Fruit fly (Drosophila melanogaster) whole organism: ENCODE results near the gene inaF-B.

Experiments
- CG8478 ChIP-seq: fragments of >200 bp; optimal IDR thresholded peaks from 2 replicates; lab custom pipeline; 2018; ENCODE audit warnings: inconsistent platforms
- Dll ChIP-seq: fragments of >200 bp; optimal IDR thresholded peaks from 2 replicates; lab custom pipeline; 2017
- EcR ChIP-seq, 2 experiments: fragments of >200 bp; optimal IDR thresholded peaks; 2 replicates each; lab custom pipeline; 2017; ENCODE audit warnings: missing biosample characterization in 2 of 2, missing genetic modification characterization in 2 of 2, missing genetic modification reagents in 2 of 2
- pan ChIP-seq: fragments of >200 bp; optimal IDR thresholded peaks from 2 replicates; lab custom pipeline; 2017
- psq ChIP-seq: fragments of >200 bp; optimal IDR thresholded peaks from 2 replicates; lab custom pipeline; 2017
- usp ChIP-seq: fragments of >200 bp; optimal IDR thresholded peaks from 2 replicates; lab custom pipeline; 2017; ENCODE audit warnings: missing biosample characterization, missing genetic modification characterization, mixed read lengths

inaF-B gene

dm6 chrX:11720138-11720537, 12.4 kb downstream of the inaF-B start, which contains the start of gene Tango10:
Gene Tango10, plus strand, starts transcription at chrX:11720245.
- TF ChIP-seq psq (lab: Kevin White, UChicago) (no peak), CG8478 (lab: Kevin White, UChicago) (no peak), Dll (lab: Kevin White, UChicago) (no peak), EcR (GFP tag; optimal IDR thresholded peaks at IDR 0.05; lab: Kevin White, UChicago) (no peak), usp (GFP tag; lab: Kevin White, UChicago) (no peak), pan (lab: Kevin White, UChicago) (no peak)

- TF ChIP-seq EcR (GFP tag; optimal IDR thresholded peaks at IDR 0.05; lab: Kevin White, UChicago) (no peak), usp (GFP tag; lab: Kevin White, UChicago) (no peak), CG8478 (lab: Kevin White, UChicago) (no peak), pan (lab: Kevin White, UChicago) (no peak), Dll (lab: Kevin White, UChicago) (no peak), psq (lab: Kevin White, UChicago) (no peak)
Observed at dm6 chrX:11717892-11718291, 14.7 kb downstream of the inaF-B start.

- TF ChIP-seq Dll (lab: Kevin White, UChicago) (no peak), EcR (GFP tag; optimal IDR thresholded peaks at IDR 0.05; lab: Kevin White, UChicago) (no peak), usp (GFP tag; lab: Kevin White, UChicago) (no peak), pan (lab: Kevin White, UChicago) (no peak), CG8478 (lab: Kevin White, UChicago) (no peak), psq (lab: Kevin White, UChicago) (no peak)
Observed at dm6 chrX:11716731-11717326, 15.7 kb downstream of the inaF-B start, which contains the start of gene prtp. Gene prtp, plus strand, starts transcription at chrX:11716756.

- no peak for TF ChIP-seq usp (GFP tag; lab: Kevin White, UChicago)
- no peak for TF ChIP-seq Dll (lab: Kevin White, UChicago)
- TF ChIP-seq psq (lab: Kevin White, UChicago): no peak
- no peak for TF ChIP-seq pan (lab: Kevin White, UChicago)
- TF ChIP-seq CG8478 (lab: Kevin White, UChicago): no peak
- no peak for TF ChIP-seq EcR (GFP tag; optimal IDR thresholded peaks at IDR 0.05; lab: Kevin White, UChicago)
Observed at dm6 chrX:11715937-11716730, 16.4 kb downstream of the inaF-B start.

- TF ChIP-seq pan (lab: Kevin White, UChicago) (no peak), usp (GFP tag; lab: Kevin White, UChicago) (no peak), CG8478 (lab: Kevin White, UChicago) (no peak), EcR (GFP tag; optimal IDR thresholded peaks at IDR 0.05; lab: Kevin White, UChicago) (no peak), psq (lab: Kevin White, UChicago) (no peak), Dll (lab: Kevin White, UChicago) (no peak)
Observed at dm6 chrX:11715263-11715659, 17.3 kb downstream of the inaF-B start, which contains the start of gene Amun. Gene Amun, minus strand, starts transcription at chrX:11715565.

- TF ChIP-seq psq (lab: Kevin White, UChicago): peak; percentile 13
- TF ChIP-seq CG8478 (lab: Kevin White, UChicago): no peak
Observed at dm6 chrX:11714529-11715262, 17.9 kb downstream of the inaF-B start.

dm6 chrX:11713808-11714528, 18.6 kb downstream of the inaF-B start:
- TF ChIP-seq EcR (GFP tag; optimal IDR thresholded peaks at IDR 0.05; lab: Kevin White, UChicago): no peak
- TF ChIP-seq pan (lab: Kevin White, UChicago): no peak
- peak; percentile 52 for TF ChIP-seq Dll (lab: Kevin White, UChicago)
- no peak for TF ChIP-seq psq (lab: Kevin White, UChicago)
- TF ChIP-seq usp (GFP tag; lab: Kevin White, UChicago): no peak
- TF ChIP-seq CG8478 (lab: Kevin White, UChicago): peak; percentile 83

- TF ChIP-seq pan (lab: Kevin White, UChicago): no peak
- TF ChIP-seq psq (lab: Kevin White, UChicago): no peak
- TF ChIP-seq CG8478 (lab: Kevin White, UChicago): no peak
- TF ChIP-seq Dll (lab: Kevin White, UChicago): no peak
- no peak for TF ChIP-seq usp (GFP tag; lab: Kevin White, UChicago)
- no peak for TF ChIP-seq EcR (GFP tag; optimal IDR thresholded peaks at IDR 0.05; lab: Kevin White, UChicago)
Observed at dm6 chrX:11709799-11710720, 22.5 kb downstream of the inaF-B start, which contains the start of gene FucT6. Gene FucT6, minus strand, starts transcription at chrX:11709951.

dm6 chrX:11704929-11705612, 27.5 kb downstream of the inaF-B start, which contains the start of gene CG2444:
Gene CG2444, minus strand, starts transcription at chrX:11705300.
- no peak for TF ChIP-seq CG8478 (lab: Kevin White, UChicago)
- TF ChIP-seq pan (lab: Kevin White, UChicago): no peak
- no peak for TF ChIP-seq Dll (lab: Kevin White, UChicago)
- TF ChIP-seq usp (GFP tag; lab: Kevin White, UChicago): no peak
- TF ChIP-seq EcR (GFP tag; optimal IDR thresholded peaks at IDR 0.05; lab: Kevin White, UChicago): no peak
- no peak for TF ChIP-seq psq (lab: Kevin White, UChicago)
